Fruit fly (Drosophila melanogaster) whole organism, adult: ENCODE data around the gene CG34355.

ENCODE experiments used
- Mnt ChIP-seq: fragments of 200-800 bp; sonication (Bioruptor generic); optimal IDR thresholded peaks from 2 replicates; lab custom pipeline; 2016; ENCODE audit warnings: missing biosample characterization, mild to moderate bottlenecking, missing genetic modification characterization
- cic ChIP-seq: fragments of 200-800 bp; sonication (Bioruptor generic); optimal IDR thresholded peaks from 2 replicates; lab custom pipeline; 2017; ENCODE audit warnings: missing biosample characterization, mild to moderate bottlenecking, missing genetic modification characterization, moderate library complexity
- cnc ChIP-seq, 2 experiments: fragments of >200 bp; optimal IDR thresholded peaks; 2 replicates each; lab custom pipeline; 2017
- ovo ChIP-seq: fragments of 200-800 bp; sonication (Bioruptor generic); optimal IDR thresholded peaks from 2 replicates; lab custom pipeline; 2016; ENCODE audit warnings: missing biosample characterization, missing genetic modification characterization

dm6 chr3R:23877606-23878317, 74.1 kb downstream of the CG34355 start:
- TF ChIP-seq ovo (GFP tag; lab: Kevin White, UChicago) (no peak), Mnt (no peak), cnc (optimal IDR thresholded peaks at IDR 0.05; lab: Kevin White, UChicago) (no peak), cic (GFP tag; lab: Kevin White, UChicago) (no peak)
